Worm (Caenorhabditis elegans): ENCODE data around the gene F35H10.10.

Gene F35H10.10

ce11 chrIV:8266024-8266949 is 46.5 kb downstream of the F35H10.10 start (continued):
- TF ChIP-seq F37B4.10 (GFP tag; IDR thresholded peaks at IDR 0.05) (no peak), attf-3 (GFP tag; conservative IDR thresholded peaks at IDR 0.05) (no peak), T07F8.4 (tag; optimal IDR thresholded peaks at IDR 0.05) (no peak), ceh-58 (GFP tag; IDR thresholded peaks at IDR 0.05) (0 out of 2 replicates have a peak, but pooled peaks have one; percentile 73), mcd-1 (GFP tag; IDR thresholded peaks at IDR 0.05) (0 out of 2 replicates have a peak, but pooled peaks have one; percentile 39), nfya-2 (GFP tag; IDR thresholded peaks at IDR 0.05) (0 out of 2 replicates have a peak, but pooled peaks have one; percentile 68), unc-62 (GFP tag; optimal IDR thresholded peaks at IDR 0.05) (no peak), madf-8 (GFP tag; conservative IDR thresholded peaks at IDR 0.05) (no peak), efl-1 (GFP tag; optimal IDR thresholded peaks at IDR 0.05) (no peak), ccch-3 (GFP tag; optimal IDR thresholded peaks at IDR 0.05) (no peak), hlh-12 (tag; optimal IDR thresholded peaks at IDR 0.05) (no peak), Y53G8AR.9 (GFP tag; conservative IDR thresholded peaks at IDR 0.05) (peak; percentile 96), Y53F4B.3 (GFP tag; IDR thresholded peaks at IDR 0.05) (no peak), hrde-1 (tag; optimal IDR thresholded peaks at IDR 0.05; ENCODE audit: borderline replicate concordance) (no peak), F10E7.11 (tag; optimal IDR thresholded peaks at IDR 0.05) (no peak)

- TF ChIP-seq F55B11.4 (tag; optimal IDR thresholded peaks at IDR 0.05; ENCODE audit: borderline replicate concordance, insufficient read depth) (no peak), chd-7 (tag; optimal IDR thresholded peaks at IDR 0.05) (no peak), ceh-100 (GFP tag; IDR thresholded peaks at IDR 0.05) (no peak), ztf-3 (GFP tag; optimal IDR thresholded peaks at IDR 0.05) (no peak), ztf-22 (GFP tag; optimal IDR thresholded peaks at IDR 0.05) (no peak), Y53F4B.3 (GFP tag; IDR thresholded peaks at IDR 0.05) (no peak), atf-7 (tag; optimal IDR thresholded peaks at IDR 0.05) (peak; percentile 67), nhr-80 (tag; optimal IDR thresholded peaks at IDR 0.05) (no peak), lin-54 (GFP tag; optimal IDR thresholded peaks at IDR 0.05) (no peak), aptf-2 (GFP tag; conservative IDR thresholded peaks at IDR 0.05) (no peak), repo-1 (tag; optimal IDR thresholded peaks at IDR 0.05) (peak; percentile 65), tbp1 (GFP tag; optimal IDR thresholded peaks at IDR 0.05) (no peak), lir-1 (GFP tag; conservative IDR thresholded peaks at IDR 0.05) (no peak), nhr-120 (GFP tag; IDR thresholded peaks at IDR 0.05) (no peak), attf-5 (GFP tag; optimal IDR thresholded peaks at IDR 0.05) (no peak), somi-1 (GFP tag; optimal IDR thresholded peaks at IDR 0.05) (no peak), Y53G8AR.9 (GFP tag; conservative IDR thresholded peaks at IDR 0.05) (0 out of 2 replicates have a peak, but pooled peaks have one; percentile 7), sptf-2 (GFP tag; optimal IDR thresholded peaks at IDR 0.05) (no peak), lsl-1 (GFP tag; optimal IDR thresholded peaks at IDR 0.05) (no peak), rec-8 (tag; optimal IDR thresholded peaks at IDR 0.05) (no peak), cebp-1 (GFP tag; IDR thresholded peaks at IDR 0.05) (no peak), cebp-1 (tag; optimal IDR thresholded peaks at IDR 0.05) (no peak), hrde-1 (tag; optimal IDR thresholded peaks at IDR 0.05; ENCODE audit: borderline replicate concordance) (no peak), B0336.3 (GFP tag; IDR thresholded peaks at IDR 0.05) (0 out of 2 replicates have a peak, but pooled peaks have one; percentile 2), F10E7.11 (tag; optimal IDR thresholded peaks at IDR 0.05) (no peak), dpff-1 (tag; optimal IDR thresholded peaks at IDR 0.05) (no peak), ceh-58 (GFP tag; IDR thresholded peaks at IDR 0.05) (no peak), rcor-1 (GFP tag; IDR thresholded peaks at IDR 0.05) (0 out of 2 replicates have a peak, but pooled peaks have one; percentile 12), snpc-1.3 (tag; optimal IDR thresholded peaks at IDR 0.05; ENCODE audit: insufficient read depth) (no peak), mel-28 (tag; optimal IDR thresholded peaks at IDR 0.05; ENCODE audit: borderline replicate concordance) (no peak), F22D6.2 (tag; optimal IDR thresholded peaks at IDR 0.05) (peak; percentile 26), F37B4.10 (GFP tag; IDR thresholded peaks at IDR 0.05) (0 out of 2 replicates have a peak, but pooled peaks have one; percentile 4), Y56A3A.18 (GFP tag; IDR thresholded peaks at IDR 0.05) (no peak), madf-3 (GFP tag; IDR thresholded peaks at IDR 0.05) (peak; percentile 60; the same call in 1 of the 2 replicates), him-1 (tag; optimal IDR thresholded peaks at IDR 0.05) (no peak), madf-8 (GFP tag; conservative IDR thresholded peaks at IDR 0.05) (no peak)
Observed at ce11 chrIV:8262671-8263070, 50.1 kb downstream of the F35H10.10 start.

Data from whole organism, young adult.